Fruit fly (Drosophila melanogaster): ENCODE results near the gene CG33235.

- TF ChIP-seq h (optimal IDR thresholded peaks at IDR 0.05) (no peak), insv (optimal IDR thresholded peaks at IDR 0.05) (no peak)
Observed at dm6 chrX:11531245-11531644, 39.9 kb upstream of the CG33235 start.
